Worm (Caenorhabditis elegans): ENCODE measurements around the gene twk-18.

ce11 chrX:8950507-8951028 lies 37.4 kb upstream of the twk-18 start, which contains the start of gene trk-1:
- no peak for TF ChIP-seq dpl-1 (GFP tag; optimal IDR thresholded peaks at IDR 0.05)
- no peak for TF ChIP-seq ztf-11 (tag; optimal IDR thresholded peaks at IDR 0.05)
- TF ChIP-seq snpc-4 (tag; optimal IDR thresholded peaks at IDR 0.05), result no peak
